Worm (Caenorhabditis elegans) whole organism, late embryonic: ENCODE data around the gene C32D5.7.

Experiments used
- C38D4.7 ChIP-seq: fragments of 200-800 bp; sonication (Bioruptor generic); optimal IDR thresholded peaks from 2 replicates; lab custom pipeline; 2018; ENCODE audit warnings: mild to moderate bottlenecking, missing genetic modification characterization, moderate library complexity, missing compliant biosample characterization
- K02D7.2 ChIP-seq: sonication (generic microtip); optimal IDR thresholded peaks from 2 replicates; lab custom pipeline; 2017; ENCODE audit warnings: mild to moderate bottlenecking, missing genetic modification characterization, missing compliant biosample characterization
- K09A11.1 ChIP-seq: sonication (generic microtip); optimal IDR thresholded peaks from 2 replicates; lab custom pipeline; 2017; ENCODE audit warnings: antibody characterized with exemption, mild to moderate bottlenecking, missing genetic modification characterization, missing compliant biosample characterization; ENCODE audit not compliant: insufficient read depth
- ama-1 ChIP-seq: fragments of 150-350 bp; optimal IDR thresholded peaks from 2 replicates; lab custom pipeline; 2014
- ceh-14 ChIP-seq: sonication (generic microtip); optimal IDR thresholded peaks from 2 replicates; lab custom pipeline; 2016; ENCODE audit warnings: missing genotype, missing genetic modification characterization, missing compliant biosample characterization
- ceh-18 ChIP-seq: sonication (generic microtip); optimal IDR thresholded peaks from 2 replicates; lab custom pipeline; 2016; ENCODE audit warnings: missing genetic modification characterization, missing compliant biosample characterization
- ceh-19 ChIP-seq: fragments of 200-800 bp; sonication (Bioruptor generic); optimal IDR thresholded peaks from 2 replicates; lab custom pipeline; 2018; ENCODE audit warnings: mild to moderate bottlenecking, missing genetic modification characterization, missing compliant biosample characterization
- ceh-24 ChIP-seq: sonication (generic microtip); optimal IDR thresholded peaks from 2 replicates; lab custom pipeline; 2016; ENCODE audit warnings: mild to moderate bottlenecking, missing genetic modification characterization, missing compliant biosample characterization
- ceh-30 ChIP-seq: fragments of 150-350 bp; optimal IDR thresholded peaks from 2 replicates; lab custom pipeline; 2014; ENCODE audit warnings: missing biosample characterization, missing genetic modification characterization
- ceh-31 ChIP-seq: sonication (generic microtip); optimal IDR thresholded peaks from 2 replicates; lab custom pipeline; 2016; ENCODE audit warnings: missing genetic modification characterization, missing compliant biosample characterization
- ceh-6 ChIP-seq: fragments of 200-800 bp; sonication (Bioruptor generic); optimal IDR thresholded peaks from 2 replicates; lab custom pipeline; 2018; ENCODE audit warnings: mild to moderate bottlenecking, missing genetic modification characterization, missing compliant biosample characterization
- ceh-9 ChIP-seq: sonication (generic microtip); optimal IDR thresholded peaks from 2 replicates; lab custom pipeline; 2016; ENCODE audit warnings: mild to moderate bottlenecking, missing genetic modification characterization, inconsistent platforms, missing compliant biosample characterization
- dmd-4 ChIP-seq: sonication (generic microtip); optimal IDR thresholded peaks from 2 replicates; lab custom pipeline; 2016; ENCODE audit warnings: borderline replicate concordance, missing genetic modification characterization, missing compliant biosample characterization
- elt-2 ChIP-seq: sonication (generic microtip); optimal IDR thresholded peaks from 2 replicates; lab custom pipeline; 2016; ENCODE audit warnings: missing genetic modification reagents, missing genetic modification characterization, missing compliant biosample characterization
- elt-4 ChIP-seq: sonication (generic microtip); optimal IDR thresholded peaks from 2 replicates; lab custom pipeline; 2016; ENCODE audit warnings: missing genetic modification characterization, missing compliant biosample characterization
- fax-1 ChIP-seq: sonication (generic microtip); optimal IDR thresholded peaks from 2 replicates; lab custom pipeline; 2016; ENCODE audit warnings: missing genotype, missing genetic modification characterization, missing compliant biosample characterization
- gmeb-2 ChIP-seq: sonication (generic microtip); optimal IDR thresholded peaks from 2 replicates; lab custom pipeline; 2016; ENCODE audit warnings: missing genetic modification characterization, inconsistent platforms, missing compliant biosample characterization
- hlh-13 ChIP-seq: fragments of 200-800 bp; sonication (Bioruptor generic); optimal IDR thresholded peaks from 2 replicates; lab custom pipeline; 2018; ENCODE audit warnings: mild to moderate bottlenecking, missing genetic modification characterization, missing compliant biosample characterization
- mec-3 ChIP-seq: sonication (generic microtip); optimal IDR thresholded peaks from 2 replicates; lab custom pipeline; 2016; ENCODE audit warnings: borderline replicate concordance, missing genetic modification characterization, missing compliant biosample characterization
- nfya-1 ChIP-seq: sonication (generic microtip); optimal IDR thresholded peaks from 2 replicates; lab custom pipeline; 2017; ENCODE audit warnings: missing genetic modification characterization, mild to moderate bottlenecking, missing compliant biosample characterization, antibody characterized with exemption, moderate library complexity
- nhr-11 ChIP-seq: fragments of 150-350 bp; optimal IDR thresholded peaks from 2 replicates; lab custom pipeline; 2014; ENCODE audit warnings: missing biosample characterization, missing genetic modification characterization
- nhr-232 ChIP-seq: sonication (generic microtip); optimal IDR thresholded peaks from 2 replicates; lab custom pipeline; 2016; ENCODE audit warnings: missing genetic modification characterization, missing compliant biosample characterization
- odd-2 ChIP-seq: sonication (generic microtip); optimal IDR thresholded peaks from 2 replicates; lab custom pipeline; 2017; ENCODE audit warnings: antibody characterized with exemption, mild to moderate bottlenecking, missing genetic modification characterization, missing compliant biosample characterization
- pag-3 ChIP-seq: sonication (generic microtip); optimal IDR thresholded peaks from 2 replicates; lab custom pipeline; 2016; ENCODE audit warnings: missing compliant biosample characterization, missing genetic modification characterization, borderline replicate concordance
- sdc-2 ChIP-seq: sonication (generic microtip); optimal IDR thresholded peaks from 2 replicates; lab custom pipeline; 2016; ENCODE audit warnings: missing genotype, missing genetic modification characterization, missing compliant biosample characterization
- sox-4 ChIP-seq: sonication (generic microtip); optimal IDR thresholded peaks from 2 replicates; lab custom pipeline; 2017; ENCODE audit warnings: mild to moderate bottlenecking, missing genetic modification characterization, inconsistent platforms, missing compliant biosample characterization
- syd-9 ChIP-seq: sonication (generic microtip); optimal IDR thresholded peaks from 2 replicates; lab custom pipeline; 2016; ENCODE audit warnings: mild to moderate bottlenecking, missing genetic modification characterization, moderate library complexity, missing compliant biosample characterization
- tbx-2 ChIP-seq: sonication (generic microtip); optimal IDR thresholded peaks from 2 replicates; lab custom pipeline; 2016; ENCODE audit warnings: missing genetic modification characterization, missing compliant biosample characterization
- tbx-7 ChIP-seq: sonication (generic microtip); optimal IDR thresholded peaks from 2 replicates; lab custom pipeline; 2016; ENCODE audit warnings: missing genotype, missing genetic modification characterization, missing compliant biosample characterization
- unc-55 ChIP-seq: sonication (generic microtip); optimal IDR thresholded peaks from 2 replicates; lab custom pipeline; 2017; ENCODE audit warnings: missing biosample characterization, missing genetic modification reagents, missing genetic modification characterization
- unc-86 ChIP-seq: sonication (generic microtip); optimal IDR thresholded peaks from 2 replicates; lab custom pipeline; 2016; ENCODE audit warnings: missing genetic modification characterization, missing compliant biosample characterization

The C32D5.7 gene

DNA sequence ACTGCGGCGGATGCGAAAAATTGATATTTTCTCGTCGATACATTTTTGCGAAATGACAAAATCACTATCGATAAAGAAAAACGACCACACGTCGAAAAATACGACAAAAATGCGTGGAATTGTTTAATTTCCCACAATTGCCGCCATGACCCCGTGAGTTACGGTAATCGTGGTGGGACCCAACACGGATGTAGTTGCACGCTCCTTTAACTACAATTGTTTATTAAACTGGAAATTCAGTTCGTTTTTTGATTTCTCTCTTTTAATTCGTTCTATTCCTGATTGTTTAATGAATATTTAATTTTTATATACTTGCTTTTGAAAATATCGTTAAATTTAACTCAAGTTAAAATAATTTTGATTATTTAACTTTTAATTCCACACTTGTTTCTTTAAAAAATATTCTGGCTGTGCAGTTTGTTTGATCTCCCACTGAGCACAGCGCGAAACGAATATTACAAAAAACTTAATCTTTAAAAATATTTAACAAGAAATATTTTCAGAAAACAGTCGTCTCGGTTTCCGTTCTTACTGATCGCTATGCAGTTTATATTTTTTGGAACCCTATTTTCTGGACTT is 25.5 kb upstream of the C32D5.7 start, which contains the start of the genes ani-2 and clec-88:
ani-2 (minus strand) TSS at position 131 of the 579 bp plus-strand sequence.
clec-88 (plus strand) TSS at position 486 of the 579 bp plus-strand sequence.
- no peak for TF ChIP-seq ceh-31 (tag; lab: Kevin White, UChicago)
- no peak for TF ChIP-seq sdc-2 (tag; lab: Kevin White, UChicago)
- no peak for TF ChIP-seq sox-4 (tag; lab: Kevin White, UChicago)

DNA sequence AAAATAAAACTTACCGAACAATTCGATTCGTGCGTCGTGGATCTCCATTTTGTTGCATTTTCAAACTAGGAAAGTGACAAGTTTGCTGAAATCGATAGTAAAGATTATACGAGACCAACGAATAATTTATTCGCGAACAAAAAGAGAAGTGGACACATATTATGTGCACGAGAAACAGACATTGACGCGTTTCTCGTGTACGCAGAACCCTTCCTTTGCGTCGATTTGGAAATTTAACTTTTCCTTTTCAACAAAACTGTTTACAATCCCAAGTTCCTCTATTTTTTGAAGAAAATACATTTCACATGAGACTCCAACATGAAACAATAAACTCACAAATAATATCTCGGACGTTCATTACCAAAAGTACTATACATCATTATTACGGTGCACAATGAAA is 21.0 kb upstream of the C32D5.7 start, which contains the start of gene K10B2.4:
K10B2.4 (minus strand) TSS at position 138 of the 400 bp plus-strand sequence.
- TF ChIP-seq ceh-14 (peak; percentile 29), dmd-4 (tag; lab: Kevin White, UChicago) (no peak), ceh-18 (tag; lab: Kevin White, UChicago) (peak; percentile 32), unc-55 (GFP tag; lab: Kevin White, UChicago) (no peak), ceh-30 (tag; lab: Kevin White, UChicago) (no peak), ceh-31 (tag; lab: Kevin White, UChicago) (peak; percentile 30), pag-3 (tag; lab: Kevin White, UChicago) (no peak), gmeb-2 (tag; lab: Kevin White, UChicago) (no peak), odd-2 (tag; lab: Kevin White, UChicago) (no peak), ceh-6 (GFP tag; lab: Kevin White, UChicago) (peak; percentile 29), nfya-1 (tag; lab: Kevin White, UChicago) (peak; percentile 49), tbx-2 (peak; percentile 49), K09A11.1 (tag; lab: Kevin White, UChicago) (no peak)
- TF ChIP-seq, all 69 proteins: peak for 6

DNA sequence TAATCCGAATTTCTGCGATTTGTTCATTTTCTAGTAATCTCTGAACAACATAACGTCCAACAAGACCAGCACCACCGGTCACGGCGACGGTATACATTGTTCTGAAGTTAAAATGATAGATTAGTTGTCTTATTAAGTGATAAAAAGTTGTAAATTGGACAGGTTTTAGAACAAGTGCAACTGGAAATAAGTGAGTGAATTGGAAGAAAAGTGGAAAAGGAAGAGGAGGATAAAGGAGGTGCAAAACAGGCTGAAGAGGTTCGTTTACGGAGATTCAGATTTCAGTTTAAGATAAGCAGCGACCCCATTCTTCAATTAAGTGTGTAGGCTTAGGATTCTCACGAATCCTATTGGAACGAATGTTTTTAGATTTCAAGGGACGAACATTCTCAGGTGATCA is 19.1 kb upstream of the C32D5.7 start, which contains the start of gene C32D5.12:
C32D5.12 (minus strand) TSS at position 101 of the 400 bp plus-strand sequence.
- no peak for TF ChIP-seq mec-3 (tag; lab: Kevin White, UChicago)
- no peak for TF ChIP-seq nhr-11 (tag; lab: Kevin White, UChicago)
- TF ChIP-seq ceh-19 (GFP tag; lab: Kevin White, UChicago): no peak
- no peak for TF ChIP-seq nhr-232
- TF ChIP-seq elt-2 (tag; lab: Kevin White, UChicago): no peak
- no peak for TF ChIP-seq K02D7.2 (tag; lab: Kevin White, UChicago)
- TF ChIP-seq elt-4 (tag; lab: Kevin White, UChicago): no peak
- TF ChIP-seq, all 69 proteins: peak for 0

DNA sequence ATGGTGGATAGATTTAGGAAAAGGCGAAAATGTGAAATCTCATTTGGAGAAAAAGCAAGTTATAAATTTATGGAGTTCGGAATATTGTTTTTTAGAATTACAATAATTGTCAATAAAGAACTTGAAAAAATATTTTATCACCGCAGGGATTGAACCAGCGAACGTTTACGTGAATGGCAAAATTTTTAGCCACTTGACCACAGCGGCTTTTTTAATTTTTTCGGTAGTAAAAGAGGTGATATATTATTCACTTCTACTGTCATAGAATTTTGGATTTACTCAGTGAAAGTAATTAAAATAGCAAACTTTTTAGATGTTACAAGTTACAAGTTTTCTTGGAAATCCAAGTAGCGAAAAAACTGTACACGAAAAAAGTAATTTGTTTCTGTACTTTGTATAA is 18.4 kb upstream of the C32D5.7 start:
- no peak for TF ChIP-seq ceh-9 (tag; lab: Kevin White, UChicago)
- TF ChIP-seq ceh-30 (tag; lab: Kevin White, UChicago): no peak
- no peak for TF ChIP-seq tbx-7
- TF ChIP-seq elt-2 (tag; lab: Kevin White, UChicago): no peak
- no peak for TF ChIP-seq fax-1 (tag; lab: Kevin White, UChicago)
- TF ChIP-seq syd-9 (tag; lab: Kevin White, UChicago): no peak
- TF ChIP-seq hlh-13 (GFP tag; lab: Kevin White, UChicago): no peak
- no peak for TF ChIP-seq unc-86 (tag; lab: Kevin White, UChicago)
- no peak for TF ChIP-seq C38D4.7 (GFP tag; lab: Kevin White, UChicago)
- TF ChIP-seq ceh-24 (tag; lab: Kevin White, UChicago): no peak
- no peak for TF ChIP-seq ama-1 (lab: Kevin White, UChicago)
- no peak for TF ChIP-seq odd-2 (tag; lab: Kevin White, UChicago)
- TF ChIP-seq nfya-1 (tag; lab: Kevin White, UChicago): no peak
- TF ChIP-seq, all 69 proteins: peak for 0
